Fruit fly (Drosophila melanogaster) whole organism, larva: Measurements from ENCODE around the gene CG11658.

Experiments used
- noc ChIP-seq: fragments of 200-800 bp; sonication (Bioruptor generic); optimal IDR thresholded peaks from 3 replicates; lab custom pipeline; 2019; ENCODE audit warnings: missing biosample characterization, mild to moderate bottlenecking, missing genetic modification characterization, moderate library complexity

Gene CG11658

DNA sequence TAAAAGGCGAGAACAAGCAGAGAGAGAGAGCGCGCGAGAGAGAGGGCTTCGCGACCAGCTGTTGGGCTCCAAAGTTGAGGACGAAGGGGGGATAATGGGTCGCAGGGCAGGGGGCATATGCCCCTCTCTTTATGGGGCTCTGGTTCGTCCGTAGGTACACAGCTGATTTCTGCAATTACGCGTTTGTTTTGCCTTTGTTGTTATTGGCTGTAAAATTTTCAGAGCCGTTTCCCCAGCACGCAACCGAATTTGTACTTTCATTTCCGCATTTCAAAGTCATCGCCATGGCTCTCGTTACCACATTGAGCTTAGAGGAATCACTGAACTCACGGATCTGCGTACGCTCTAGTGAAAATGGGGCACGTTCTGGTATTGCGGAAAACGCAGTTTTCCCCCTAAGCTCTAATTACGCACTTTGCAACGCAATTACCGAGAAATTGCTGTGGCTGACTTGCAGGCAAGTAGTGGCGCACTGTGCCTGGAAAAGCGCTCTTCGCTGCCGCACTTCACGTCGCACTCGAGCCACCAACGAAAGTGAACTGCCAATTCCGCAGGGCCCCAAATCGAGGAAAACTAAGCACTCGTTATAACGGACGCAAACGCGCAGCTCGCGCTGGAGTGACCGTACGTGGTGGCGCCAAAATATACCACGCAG lies at the start of gene CG11658:
CG11658 (minus strand) TSS at position 576 of the 655 bp plus-strand sequence.
- TF ChIP-seq noc (tag; lab: Kevin White, UChicago), result peak; percentile 12

DNA sequence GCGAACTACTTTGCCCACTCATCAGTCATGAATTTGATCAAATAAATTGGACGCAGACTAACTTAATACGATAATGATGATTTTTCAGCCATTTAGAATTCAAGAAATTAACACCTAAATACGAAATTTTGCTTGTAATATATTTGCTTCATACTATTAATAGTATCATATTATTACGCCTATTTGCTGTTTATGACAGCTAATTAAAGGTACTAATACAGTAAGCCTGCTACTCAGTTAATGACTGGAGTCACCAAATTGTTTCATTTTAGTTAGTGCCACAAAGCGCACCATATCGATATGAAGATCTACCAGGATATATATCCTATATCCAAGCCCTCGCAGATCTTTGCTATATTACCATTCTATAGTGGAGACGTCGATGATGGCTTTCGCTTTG lies 42.7 kb upstream of the CG11658 start, which contains the start of gene Gr68a:
Gr68a (plus strand) TSS at position 301 of the 400 bp plus-strand sequence.
- no peak for TF ChIP-seq noc (tag; lab: Kevin White, UChicago)

DNA sequence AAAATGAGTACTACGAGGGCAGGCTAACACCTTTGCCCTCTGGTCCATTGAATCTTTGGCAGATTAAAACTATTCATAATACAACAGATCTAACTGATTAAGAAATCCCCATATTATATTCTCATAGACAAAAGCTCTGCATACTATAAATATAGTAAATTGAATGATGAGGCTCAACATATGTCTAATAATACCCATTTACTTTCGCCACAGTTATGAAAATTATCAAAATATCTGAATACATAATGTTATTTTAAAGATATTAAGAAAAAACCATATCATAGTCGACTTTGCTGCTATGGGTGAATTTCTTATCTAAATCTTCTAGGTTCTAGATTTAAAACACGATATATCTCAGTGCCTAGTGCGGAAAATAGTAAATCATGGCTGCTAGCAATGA lies 23.5 kb upstream of the CG11658 start, which contains the start of gene CG32087:
CG32087 (plus strand) TSS at position 301 of the 400 bp plus-strand sequence.
- TF ChIP-seq noc (tag; lab: Kevin White, UChicago), result no peak

DNA sequence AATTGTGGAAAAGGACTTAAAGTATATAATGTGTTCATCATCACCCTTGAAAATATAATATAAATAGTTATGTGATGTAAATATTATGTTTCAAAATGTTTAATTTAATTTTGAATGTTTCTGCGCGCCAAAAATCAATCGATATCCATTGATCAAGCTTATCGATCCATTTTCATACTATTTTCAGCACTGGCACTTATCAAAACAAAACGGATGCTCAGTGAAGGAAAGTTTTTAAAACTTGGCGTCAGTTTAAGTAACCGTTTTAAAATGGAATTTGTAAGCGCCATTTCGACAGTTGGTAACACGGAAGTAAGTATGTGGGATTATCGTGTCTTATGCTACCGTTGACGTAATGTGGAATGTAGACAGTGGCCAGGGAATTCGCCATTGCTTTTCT lies 19.8 kb upstream of the CG11658 start, which contains the start of gene sunn:
sunn (plus strand) TSS at position 202 of the 400 bp plus-strand sequence.
- TF ChIP-seq noc (tag; lab: Kevin White, UChicago), result no peak

DNA sequence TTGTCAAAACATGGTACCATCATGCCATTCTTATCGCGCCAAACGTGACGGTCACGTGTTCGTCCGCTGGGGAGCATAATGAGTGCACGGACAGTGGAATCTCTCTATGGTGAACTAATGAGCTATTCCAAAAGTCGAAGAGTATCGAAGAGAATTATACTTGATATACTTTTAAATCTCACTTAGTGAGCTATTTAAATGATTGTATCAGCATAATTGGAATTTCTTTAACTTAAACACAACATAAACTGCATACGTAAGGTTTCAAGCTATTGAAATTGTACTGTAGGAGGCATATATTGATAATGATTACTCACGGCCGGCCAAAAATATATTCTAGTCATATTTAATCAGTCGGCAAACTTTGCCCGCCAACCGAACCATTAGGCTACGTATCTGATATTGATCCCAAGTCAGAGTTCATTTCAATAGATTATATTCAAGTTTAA lies 13.2 kb upstream of the CG11658 start:
- peak; percentile 83 for TF ChIP-seq noc (tag; lab: Kevin White, UChicago)

DNA sequence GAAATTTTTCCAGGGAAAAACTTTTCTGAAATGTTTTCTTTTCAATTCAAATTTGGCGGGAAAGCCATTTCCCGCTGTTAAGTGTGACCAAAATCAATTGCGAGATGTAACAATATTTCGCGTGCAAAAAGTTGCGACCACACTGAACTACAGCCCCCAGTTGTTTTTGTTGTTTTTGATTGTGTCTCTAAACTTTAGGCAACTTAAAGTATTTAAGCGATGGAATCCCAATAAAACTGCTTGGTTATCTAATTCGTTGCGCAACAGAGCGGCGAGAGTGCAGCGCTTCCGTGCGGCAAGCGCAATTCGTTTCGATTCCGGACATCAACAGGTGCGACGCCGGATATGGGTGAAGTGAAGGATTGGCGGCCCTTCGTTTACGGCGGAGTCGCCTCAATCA lies 12.4 kb upstream of the CG11658 start, which contains the start of gene Bmcp:
Bmcp (plus strand) TSS at position 155 of the 400 bp plus-strand sequence.
- no peak for TF ChIP-seq noc (tag; lab: Kevin White, UChicago)

DNA sequence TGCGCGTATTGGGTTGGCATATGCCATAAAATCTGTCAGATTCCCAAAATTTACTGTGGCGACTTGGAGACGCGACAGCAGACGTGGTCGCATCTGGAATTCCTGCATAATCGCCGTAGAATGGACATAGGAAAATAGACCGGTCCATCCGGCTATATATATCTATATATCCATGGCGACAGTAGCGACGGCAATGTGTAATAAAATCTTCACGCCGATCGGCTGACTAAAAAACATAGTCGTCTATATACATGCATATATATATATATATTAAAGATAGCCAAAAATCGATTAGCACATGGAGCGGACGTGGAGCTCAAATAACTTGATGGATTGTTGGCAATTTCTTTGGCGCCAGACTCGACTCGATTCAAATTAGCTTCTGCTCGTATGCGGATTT lies 9.6 kb upstream of the CG11658 start:
- TF ChIP-seq noc (tag; lab: Kevin White, UChicago), result no peak

DNA sequence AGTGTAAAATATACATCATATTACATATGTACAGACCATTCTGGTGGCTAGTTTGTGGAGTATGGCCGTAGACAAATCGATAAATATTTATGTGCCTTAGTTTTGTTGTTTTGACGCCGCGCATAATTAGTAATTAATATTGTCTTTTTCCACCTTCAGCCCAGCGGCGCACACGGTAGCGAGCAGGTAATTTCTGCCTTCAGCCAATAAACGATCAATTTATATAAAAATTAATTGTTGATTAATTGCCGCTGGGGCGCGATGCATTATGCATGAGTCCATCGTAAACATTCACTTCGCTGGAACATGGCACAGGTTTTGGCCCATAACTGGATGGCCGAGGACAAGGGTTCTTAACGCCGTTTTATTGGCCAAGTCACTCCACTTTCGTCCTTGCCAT lies 8.9 kb upstream of the CG11658 start:
- TF ChIP-seq noc (tag; lab: Kevin White, UChicago), result no peak

DNA sequence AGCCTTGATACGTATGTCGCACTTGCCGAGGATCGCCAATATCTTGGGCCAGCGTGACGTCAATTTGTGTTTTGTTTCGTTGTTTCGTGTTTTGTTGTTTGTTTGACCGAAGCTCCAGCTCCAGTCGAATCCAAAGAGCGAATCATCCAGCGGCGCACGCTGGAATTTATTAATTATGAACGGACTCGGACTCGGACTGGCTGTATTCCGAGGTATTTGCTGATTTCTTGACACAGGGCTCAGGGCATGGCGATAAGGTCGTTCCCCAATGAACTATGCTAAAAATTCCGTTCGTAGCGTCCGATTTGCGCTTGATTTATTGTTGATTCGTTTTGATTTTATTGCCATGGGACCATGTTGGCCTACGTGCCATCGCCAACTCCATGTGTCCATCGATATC lies 8.5 kb upstream of the CG11658 start:
- TF ChIP-seq noc (tag; lab: Kevin White, UChicago), result no peak

DNA sequence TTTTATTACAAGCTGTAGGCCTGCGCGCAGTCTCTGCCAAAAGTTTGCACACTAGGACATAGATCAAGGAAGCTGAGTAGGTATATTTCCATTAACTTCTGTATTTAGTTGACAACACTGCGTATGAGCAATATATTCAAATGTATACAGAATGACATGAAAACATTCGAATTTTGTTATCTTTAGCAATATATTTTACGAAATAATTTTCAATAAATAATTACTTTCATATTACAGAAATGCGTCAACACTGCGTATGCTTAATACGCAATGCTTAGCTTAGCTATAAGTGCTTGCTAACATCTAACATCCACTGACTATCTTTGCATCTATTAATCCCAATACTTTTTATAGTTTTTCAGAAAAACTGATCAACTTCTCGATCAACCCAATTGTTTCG lies 8.0 kb upstream of the CG11658 start:
- TF ChIP-seq noc (tag; lab: Kevin White, UChicago), result no peak

DNA sequence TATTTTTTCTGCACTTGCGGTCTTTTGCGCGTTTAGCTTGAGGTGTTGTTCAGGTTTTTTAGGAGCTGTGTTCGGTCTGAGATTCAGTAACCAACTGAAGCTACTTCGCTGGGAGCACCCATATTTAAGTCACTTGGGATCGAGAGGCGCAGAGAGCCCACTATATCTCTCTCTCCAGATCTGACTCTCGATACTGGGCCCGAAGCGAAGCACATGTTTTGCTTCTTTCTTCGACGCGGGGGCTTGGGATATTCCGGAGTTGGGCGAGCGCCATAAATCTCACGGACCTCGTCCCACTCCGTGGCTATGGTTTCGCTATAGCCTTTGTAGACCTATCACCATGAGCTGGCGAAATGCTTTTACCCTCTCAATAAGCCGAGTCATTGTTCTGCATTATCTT lies 6.8 kb upstream of the CG11658 start, which contains the start of gene CG14132:
CG14132 (minus strand) TSS at position 99 of the 400 bp plus-strand sequence.
- TF ChIP-seq noc (tag; lab: Kevin White, UChicago), result no peak

DNA sequence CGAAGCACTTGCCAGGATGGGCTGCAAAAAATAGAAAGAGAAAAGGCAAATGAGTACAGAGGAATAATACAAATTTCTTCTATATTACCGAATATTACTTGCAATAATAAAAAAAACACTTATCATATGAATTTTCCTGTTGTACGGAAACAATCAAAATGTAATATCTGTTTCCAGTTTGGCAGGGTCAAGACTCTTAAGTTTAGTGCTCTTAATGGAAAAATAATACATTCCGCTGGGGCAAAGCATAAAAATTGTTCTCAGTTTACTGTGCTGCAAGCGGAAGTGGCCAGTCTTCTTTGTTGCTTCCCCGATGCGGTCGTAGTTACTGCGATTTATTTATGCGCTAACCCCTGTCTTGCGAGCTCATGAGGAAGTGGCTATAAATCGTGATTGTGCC lies 4.5 kb upstream of the CG11658 start:
- TF ChIP-seq noc (tag; lab: Kevin White, UChicago), result no peak

DNA sequence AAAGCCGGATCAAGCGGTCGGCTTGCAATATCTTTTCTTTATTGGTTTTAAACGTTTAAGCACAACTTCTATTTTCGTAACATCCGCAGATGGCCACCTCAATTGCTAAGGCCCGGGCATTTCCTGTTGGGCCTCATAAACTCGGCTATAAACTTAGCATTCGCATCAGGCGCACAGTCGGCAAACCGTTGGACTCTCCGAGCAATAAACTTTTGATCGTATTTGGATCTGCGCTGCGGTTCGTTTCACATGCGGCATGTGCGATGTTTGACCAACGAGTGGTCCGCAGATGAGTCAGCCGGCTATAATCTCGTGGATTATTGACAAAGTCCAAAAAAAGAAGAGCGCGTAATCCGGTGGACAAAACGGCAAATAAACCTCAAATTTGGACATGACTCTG lies 3.4 kb upstream of the CG11658 start:
- TF ChIP-seq noc (tag; lab: Kevin White, UChicago), result no peak

DNA sequence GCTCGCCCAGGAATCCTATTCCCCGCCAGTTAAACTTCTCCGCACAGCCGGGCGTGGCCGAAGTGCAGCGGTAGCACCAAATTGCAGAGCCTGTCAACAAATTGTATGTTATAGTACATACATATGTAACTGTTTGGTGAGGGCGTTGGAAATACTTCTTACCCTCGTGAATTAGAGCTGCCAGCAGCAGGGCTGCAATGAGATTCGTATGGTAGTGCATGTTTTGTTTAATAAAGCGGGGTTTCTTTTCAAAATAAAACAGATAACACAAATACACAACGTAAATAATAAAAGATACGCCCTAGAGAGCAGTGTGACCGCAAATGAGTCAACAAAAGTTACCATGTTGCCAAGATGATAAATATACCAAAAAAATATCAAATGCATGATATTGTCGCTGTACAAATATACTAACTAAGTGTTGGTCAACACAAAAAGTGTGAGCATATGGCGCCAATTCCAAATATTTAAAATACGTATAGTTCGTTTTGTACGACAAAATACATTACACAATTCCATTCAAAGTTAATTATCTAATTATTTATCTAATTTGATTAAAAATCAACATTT lies 2.8 kb upstream of the CG11658 start, which contains the start of gene crim:
crim (minus strand) TSS at position 328 of the 570 bp plus-strand sequence.
- no peak for TF ChIP-seq noc (tag; lab: Kevin White, UChicago)

DNA sequence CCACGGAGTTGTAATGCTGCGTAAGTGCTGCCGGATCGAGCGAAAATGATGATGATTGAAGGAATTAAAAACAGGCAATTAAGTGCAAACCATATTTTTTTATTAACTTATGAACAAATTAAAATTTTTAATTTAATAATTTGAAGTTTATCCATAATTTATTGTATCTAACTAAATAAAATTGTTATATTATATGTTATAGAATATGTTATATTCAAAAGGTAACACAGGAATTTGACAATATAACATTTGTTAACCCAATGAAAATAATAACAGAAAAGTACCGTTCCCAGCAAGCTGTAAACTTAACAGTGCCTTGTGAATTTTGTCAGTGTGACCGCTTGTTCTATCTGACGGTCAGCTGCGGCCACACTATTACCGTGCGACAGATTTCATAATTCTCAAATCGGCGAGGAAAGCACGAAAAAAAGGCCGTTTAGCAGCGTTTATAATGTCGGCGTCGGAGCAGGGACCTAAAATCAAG lies 322 bp upstream of the CG11658 start, which contains the start of the genes Ccdc56 and mtTFB1:
Ccdc56 (plus strand) TSS at position 347 of the 484 bp plus-strand sequence.
mtTFB1 (plus strand) TSS at position 347 of the 484 bp plus-strand sequence.
- no peak for TF ChIP-seq noc (tag; lab: Kevin White, UChicago)

DNA sequence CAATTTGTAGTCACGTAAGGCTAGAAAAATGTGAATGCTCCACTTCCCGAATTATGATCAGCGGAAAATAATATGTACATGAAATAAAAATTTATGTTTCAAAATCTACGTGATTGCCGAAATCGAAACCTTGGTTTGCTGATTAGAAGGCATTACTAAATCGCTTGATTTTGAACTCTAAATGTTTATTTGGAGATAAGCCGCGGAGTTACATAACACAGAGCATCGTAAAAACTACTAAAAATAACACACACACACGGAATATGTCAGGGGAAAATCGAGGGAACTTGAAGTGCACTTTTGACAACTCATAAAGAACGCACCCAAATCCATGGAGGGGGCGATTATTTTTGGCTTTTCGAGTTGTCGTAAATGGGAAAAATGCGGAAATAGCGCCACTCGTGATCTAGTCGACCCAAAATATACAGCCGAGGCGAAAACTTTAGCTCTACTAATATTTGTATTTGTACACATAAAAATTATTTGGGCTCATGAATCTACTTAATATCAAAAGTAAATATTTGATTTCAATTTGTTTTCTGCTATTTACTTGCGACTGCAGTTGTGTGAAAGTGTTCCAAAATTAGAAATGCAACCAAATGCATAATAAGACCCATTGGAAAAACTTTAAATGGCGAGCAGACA lies 3.3 kb downstream of the CG11658 start:
- no peak for TF ChIP-seq noc (tag; lab: Kevin White, UChicago)
